Worm (Caenorhabditis elegans): ENCODE measurements around the gene C39H7.4.

C39H7.4 gene

DNA sequence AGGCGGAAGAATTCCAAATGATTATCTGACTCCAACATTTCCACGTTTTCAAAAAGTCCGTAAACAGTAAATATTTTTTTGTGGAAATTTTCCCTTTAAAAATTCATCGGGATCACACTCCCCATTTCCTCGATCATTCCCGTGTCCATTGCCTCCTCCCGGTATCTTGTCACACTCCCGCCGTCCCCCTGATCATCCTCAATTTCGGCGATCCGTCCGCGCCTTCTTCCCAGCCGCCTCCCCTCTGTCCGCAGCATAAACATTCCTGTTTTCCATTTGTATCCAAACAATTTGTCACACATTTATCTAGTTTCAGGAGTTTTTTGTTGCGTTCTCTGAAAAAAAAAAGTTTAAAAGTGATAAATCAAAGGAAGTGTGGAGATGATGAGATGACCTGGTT, 21.5 kb downstream of the C39H7.4 start:
- TF ChIP-seq nfya-1 (tag; optimal IDR thresholded peaks at IDR 0.05; ENCODE audit: insufficient read depth) (no peak), jun-1 (tag; optimal IDR thresholded peaks at IDR 0.05) (no peak), ceh-16 (tag; optimal IDR thresholded peaks at IDR 0.05) (no peak), nhr-43 (tag; optimal IDR thresholded peaks at IDR 0.05; ENCODE audit: poor library complexity, severe bottlenecking) (peak; percentile 4), nhr-12 (tag; optimal IDR thresholded peaks at IDR 0.05) (no peak), daf-12 (tag; optimal IDR thresholded peaks at IDR 0.05) (no peak), elt-3 (tag; optimal IDR thresholded peaks at IDR 0.05) (no peak), lin-15B (tag; optimal IDR thresholded peaks at IDR 0.05) (no peak)

DNA sequence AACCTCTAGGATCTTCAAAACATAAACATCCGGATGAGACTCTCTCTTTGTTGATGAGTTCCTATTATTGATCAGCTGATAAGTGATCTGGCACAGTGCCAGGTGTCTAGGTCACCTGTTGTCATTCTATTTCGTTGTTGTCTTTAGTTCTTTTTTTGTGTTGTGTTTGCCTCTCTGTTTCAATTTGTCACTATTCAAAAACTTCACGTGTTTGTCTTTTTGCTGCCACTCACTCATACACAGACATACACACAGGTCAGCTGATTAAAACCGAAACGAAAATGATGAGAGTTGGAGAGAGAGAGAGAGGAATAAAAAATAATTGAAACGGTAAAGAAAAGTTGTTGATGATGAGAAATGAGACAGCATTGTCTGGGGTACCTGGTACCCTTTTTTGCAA, 23.3 kb downstream of the C39H7.4 start:
- TF ChIP-seq nfya-1 (tag; optimal IDR thresholded peaks at IDR 0.05; ENCODE audit: insufficient read depth) (peak; percentile 54), nhr-77 (tag; optimal IDR thresholded peaks at IDR 0.05) (no peak), jun-1 (tag; optimal IDR thresholded peaks at IDR 0.05) (peak; percentile 85), nhr-25 (tag; optimal IDR thresholded peaks at IDR 0.05) (peak; percentile 77), pqm-1 (tag; optimal IDR thresholded peaks at IDR 0.05) (peak; percentile 94), nhr-23 (tag; optimal IDR thresholded peaks at IDR 0.05) (peak; percentile 64), nhr-43 (tag; optimal IDR thresholded peaks at IDR 0.05; ENCODE audit: poor library complexity, severe bottlenecking) (peak; percentile 14), fkh-2 (tag; optimal IDR thresholded peaks at IDR 0.05) (no peak), lsy-12 (tag; optimal IDR thresholded peaks at IDR 0.05) (peak; percentile 64), skn-1 (tag; optimal IDR thresholded peaks at IDR 0.05) (peak; percentile 71), pha-4 (tag; optimal IDR thresholded peaks at IDR 0.05) (peak; percentile 99), lin-39 (tag; optimal IDR thresholded peaks at IDR 0.05) (peak; percentile 42), elt-2 (tag; optimal IDR thresholded peaks at IDR 0.05) (peak; percentile 87), tbx-2 (tag; optimal IDR thresholded peaks at IDR 0.05) (peak; percentile 3), egl-5 (tag; optimal IDR thresholded peaks at IDR 0.05) (peak; percentile 25), mml-1 (tag; optimal IDR thresholded peaks at IDR 0.05) (no peak), zag-1 (tag; optimal IDR thresholded peaks at IDR 0.05) (no peak)

DNA sequence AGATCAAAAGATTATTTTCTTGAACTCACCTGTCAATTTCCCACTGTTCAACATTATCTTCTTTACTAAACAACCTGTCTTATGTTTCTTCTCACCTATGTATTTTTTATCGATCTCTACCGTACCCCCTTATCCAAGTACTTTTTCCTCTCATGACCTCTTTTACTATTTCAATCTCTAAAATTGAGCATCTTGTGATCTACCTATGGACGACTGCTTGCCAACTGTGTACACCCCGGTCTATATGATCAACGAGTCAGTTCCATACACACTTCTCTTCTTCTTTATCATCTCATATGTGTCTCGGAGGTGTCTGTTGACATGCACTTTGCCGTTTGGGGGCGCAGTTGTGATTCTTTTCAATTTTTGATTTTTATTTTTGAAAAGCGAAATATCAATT, 24.3 kb downstream of the C39H7.4 start:
- no peak for TF ChIP-seq mml-1 (tag; optimal IDR thresholded peaks at IDR 0.05)
- no peak for TF ChIP-seq aly-2 (tag; optimal IDR thresholded peaks at IDR 0.05)
- peak; percentile 50 for TF ChIP-seq jun-1 (tag; optimal IDR thresholded peaks at IDR 0.05)
- peak; percentile 98 for TF ChIP-seq pha-4 (tag; optimal IDR thresholded peaks at IDR 0.05)
- TF ChIP-seq elt-2 (tag; optimal IDR thresholded peaks at IDR 0.05) = peak; percentile 70
- no peak for TF ChIP-seq ceh-82 (tag; optimal IDR thresholded peaks at IDR 0.05)
- TF ChIP-seq elt-3 (tag; optimal IDR thresholded peaks at IDR 0.05) = no peak
- no peak for TF ChIP-seq R02D3.7 (tag; optimal IDR thresholded peaks at IDR 0.05)
- no peak for TF ChIP-seq nhr-12 (tag; optimal IDR thresholded peaks at IDR 0.05)
- no peak for TF ChIP-seq elt-1 (tag; optimal IDR thresholded peaks at IDR 0.05)
- peak; percentile 33 for TF ChIP-seq nfya-1 (tag; optimal IDR thresholded peaks at IDR 0.05; ENCODE audit: insufficient read depth)
- no peak for TF ChIP-seq nhr-76 (tag; optimal IDR thresholded peaks at IDR 0.05)
- TF ChIP-seq pqm-1 (tag; optimal IDR thresholded peaks at IDR 0.05) = peak; percentile 84

DNA sequence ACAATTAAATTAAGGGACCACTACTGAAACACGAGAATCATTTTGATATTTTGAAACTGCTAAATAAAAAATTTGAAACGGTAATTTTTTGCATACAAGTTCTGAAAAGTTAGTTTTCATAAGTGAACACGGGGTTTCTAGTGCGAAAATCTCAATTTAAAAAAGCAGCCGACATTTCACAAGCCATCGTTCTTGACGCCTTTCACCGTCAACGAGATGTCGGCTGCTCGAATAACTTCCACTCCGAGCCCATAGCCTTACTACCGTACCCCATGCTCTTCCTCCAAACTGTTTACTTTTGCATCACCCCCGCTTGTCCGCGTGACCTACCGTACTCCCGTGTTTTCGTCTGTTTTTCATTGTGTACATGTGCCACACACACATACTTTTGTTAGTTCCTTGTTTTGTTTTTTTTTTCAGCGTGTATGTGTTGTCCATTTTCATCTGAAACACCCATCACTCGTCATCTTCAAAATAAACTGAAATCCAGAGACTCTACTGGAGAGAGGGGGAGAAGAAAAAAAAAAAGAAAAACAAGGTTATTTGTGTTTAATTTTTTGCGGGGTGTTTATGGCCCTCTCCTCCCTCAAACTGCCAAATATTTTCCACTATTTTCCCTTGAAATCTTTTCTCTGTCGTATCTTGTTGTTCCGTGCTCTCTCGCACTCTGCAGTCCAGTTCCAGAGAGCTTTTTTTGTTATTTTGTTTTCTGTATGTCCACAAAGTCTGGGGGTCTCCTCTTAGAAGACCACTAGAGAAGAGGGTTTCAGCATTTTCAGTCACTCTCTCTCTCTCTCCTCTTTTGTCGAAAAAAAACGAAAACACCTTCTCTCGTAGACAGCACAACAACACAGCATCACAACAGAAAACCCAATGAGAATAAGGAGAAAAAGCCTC, 26.2 kb downstream of the C39H7.4 start:
- no peak for TF ChIP-seq fos-1 (tag; optimal IDR thresholded peaks at IDR 0.05)
- peak; percentile 91 for TF ChIP-seq pha-4 (tag; optimal IDR thresholded peaks at IDR 0.05)

DNA sequence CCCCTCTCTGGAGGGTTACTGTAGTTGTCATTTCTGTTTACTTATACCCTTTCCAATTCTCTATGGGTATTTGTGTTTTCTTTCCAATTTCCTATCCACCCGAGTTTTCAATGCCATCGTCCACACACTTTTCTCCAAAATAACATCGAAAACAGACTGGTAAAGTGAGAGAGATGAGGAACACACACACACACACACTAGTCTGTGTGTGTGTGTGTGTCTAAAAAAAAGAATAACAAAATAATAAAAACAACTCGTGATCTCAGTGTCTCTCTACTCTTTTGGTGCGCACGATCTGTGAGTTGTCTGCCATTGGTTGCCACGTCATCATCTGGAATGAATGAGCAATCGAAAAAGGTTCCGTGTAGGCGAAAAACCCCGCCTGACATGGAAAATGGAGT, 28.1 kb downstream of the C39H7.4 start:
- TF ChIP-seq unc-62 (GFP tag; optimal IDR thresholded peaks at IDR 0.05) = no peak
- peak; percentile 3 for TF ChIP-seq nfya-1 (tag; optimal IDR thresholded peaks at IDR 0.05; ENCODE audit: insufficient read depth)
- TF ChIP-seq pha-4 (tag; optimal IDR thresholded peaks at IDR 0.05) = peak; percentile 66
- TF ChIP-seq fkh-2 (tag; optimal IDR thresholded peaks at IDR 0.05) = no peak

DNA sequence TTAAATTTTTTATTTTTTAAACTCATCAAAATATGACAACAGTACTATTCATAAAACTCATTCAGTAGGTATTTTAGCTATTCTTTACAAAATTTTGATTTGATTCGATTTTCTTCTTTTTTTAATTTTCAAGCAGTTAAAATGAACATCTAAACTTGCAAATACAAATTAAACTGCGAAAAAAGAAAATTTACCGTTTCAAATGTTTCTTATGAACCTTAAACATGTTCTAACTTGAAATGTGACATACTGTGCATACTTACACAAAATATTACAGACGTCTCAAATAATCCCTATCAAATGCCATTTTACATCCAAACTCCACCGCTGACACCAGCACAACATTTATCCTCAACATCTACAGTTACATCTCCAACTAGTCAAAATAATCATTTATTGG, 30.0 kb downstream of the C39H7.4 start, which contains the start of gene fkh-7:
Gene fkh-7, plus strand, starts transcription at position 301 of the 400 bp plus-strand sequence.
- TF ChIP-seq ztf-4 (tag; optimal IDR thresholded peaks at IDR 0.05) (no peak), hmg-11 (tag; optimal IDR thresholded peaks at IDR 0.05) (no peak), lsy-12 (tag; optimal IDR thresholded peaks at IDR 0.05) (no peak), nhr-28 (tag; optimal IDR thresholded peaks at IDR 0.05) (no peak), nhr-76 (tag; optimal IDR thresholded peaks at IDR 0.05) (no peak), eor-1 (tag; optimal IDR thresholded peaks at IDR 0.05) (no peak), mml-1 (tag; optimal IDR thresholded peaks at IDR 0.05) (no peak), ceh-16 (tag; optimal IDR thresholded peaks at IDR 0.05) (no peak), daf-12 (tag; optimal IDR thresholded peaks at IDR 0.05) (no peak), fos-1 (tag; optimal IDR thresholded peaks at IDR 0.05) (no peak)
